Worm (Caenorhabditis elegans): Measurements from ENCODE around the gene best-19.

DNA sequence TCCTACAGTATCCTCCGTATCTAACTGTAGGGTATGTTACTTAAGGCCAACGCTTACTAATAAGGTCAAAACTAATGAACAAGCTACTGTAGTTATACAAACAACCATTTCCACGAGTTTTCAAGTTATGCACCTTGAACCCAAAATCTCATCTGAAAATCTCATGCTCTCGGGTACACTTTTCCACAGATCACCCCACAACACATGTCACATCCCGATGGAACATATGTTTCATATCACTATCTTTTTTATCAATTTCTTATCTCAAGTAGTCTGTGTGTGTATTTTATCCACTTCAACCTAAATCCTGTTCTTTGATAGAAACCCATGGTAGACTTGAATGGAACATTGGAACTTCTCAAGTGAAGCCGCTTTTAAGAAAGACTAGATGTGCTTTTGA, 16.9 kb downstream of the best-19 start:
- TF ChIP-seq nhr-11 (tag; optimal IDR thresholded peaks at IDR 0.05), result no peak
- no peak for TF ChIP-seq eor-1 (tag; optimal IDR thresholded peaks at IDR 0.05)
- TF ChIP-seq nhr-23 (tag; optimal IDR thresholded peaks at IDR 0.05), result no peak
